Fruit fly (Drosophila melanogaster): ENCODE data around the gene CG8475.

DNA sequence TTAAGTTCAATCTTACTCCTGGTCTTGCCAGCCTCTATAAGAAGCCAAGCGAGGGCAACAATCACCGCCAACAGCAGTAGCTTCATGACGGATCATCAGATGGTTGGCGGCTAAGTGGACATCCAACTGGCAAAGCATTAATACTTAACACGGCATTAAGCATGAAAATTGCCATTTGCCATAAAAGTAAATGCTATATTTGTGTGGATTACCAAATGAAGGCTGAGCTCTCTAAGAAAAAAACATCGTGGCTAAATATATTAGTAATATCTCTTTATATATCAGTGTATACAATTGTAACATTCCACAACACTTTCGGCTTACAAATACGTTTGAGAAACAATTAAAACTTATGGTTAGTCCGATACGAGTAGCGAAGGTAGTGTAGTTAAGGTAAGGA is 47.2 kb upstream of the CG8475 start, which contains the start of gene CG43057:
- TF ChIP-seq CG10267 (tag; optimal IDR thresholded peaks at IDR 0.05): no peak
- no peak for TF ChIP-seq CG5180 (GFP tag; optimal IDR thresholded peaks at IDR 0.05)
